Worm (Caenorhabditis elegans) whole organism, early embryonic: Measurements from ENCODE around the gene K11H12.9.

Experiments used
- B0310.2 ChIP-seq: sonication (generic microtip); optimal IDR thresholded peaks from 2 replicates; lab custom pipeline; 2016; ENCODE audit warnings: mild to moderate bottlenecking, missing genetic modification characterization, missing compliant biosample characterization
- F13C5.2 ChIP-seq: sonication (generic microtip); optimal IDR thresholded peaks from 2 replicates; lab custom pipeline; 2017; ENCODE audit warnings: mild to moderate bottlenecking, missing genetic modification characterization, inconsistent platforms, missing compliant biosample characterization
- aly-1 ChIP-seq: sonication (generic microtip); optimal IDR thresholded peaks from 2 replicates; lab custom pipeline; 2016; ENCODE audit warnings: missing genetic modification characterization, missing compliant biosample characterization
- ama-1 ChIP-seq: fragments of 150-350 bp; optimal IDR thresholded peaks from 2 replicates; lab custom pipeline; 2014
- ceh-13 ChIP-seq: fragments of 200-800 bp; sonication (Bioruptor generic); optimal IDR thresholded peaks from 2 replicates; lab custom pipeline; 2018; ENCODE audit warnings: mild to moderate bottlenecking, missing genetic modification characterization, missing compliant biosample characterization
- ceh-36 ChIP-seq: sonication (generic microtip); optimal IDR thresholded peaks from 2 replicates; lab custom pipeline; 2016; ENCODE audit warnings: missing genetic modification characterization, inconsistent platforms, missing compliant biosample characterization
- ets-7 ChIP-seq: sonication (generic microtip); optimal IDR thresholded peaks from 2 replicates; lab custom pipeline; 2016; ENCODE audit warnings: missing genotype, missing genetic modification characterization, missing compliant biosample characterization
- flt-1 ChIP-seq: fragments of 200-800 bp; sonication (Bioruptor generic); IDR thresholded peaks from 2 replicates; pipeline ENCODE4 v1.3.6; 2022; ENCODE audit warnings: missing genetic modification characterization, missing compliant biosample characterization
- hmbx-1 ChIP-seq: sonication (generic microtip); optimal IDR thresholded peaks from 2 replicates; lab custom pipeline; 2016; ENCODE audit warnings: mild to moderate bottlenecking, missing genetic modification characterization, missing compliant biosample characterization
- hmg-4 ChIP-seq: fragments of 200-800 bp; sonication (Bioruptor generic); optimal IDR thresholded peaks from 2 replicates; lab custom pipeline; 2018; ENCODE audit warnings: mild to moderate bottlenecking, missing genetic modification characterization, missing compliant biosample characterization
- hnd-1 ChIP-seq: sonication (generic microtip); optimal IDR thresholded peaks from 2 replicates; lab custom pipeline; 2016; ENCODE audit warnings: missing genetic modification characterization, missing compliant biosample characterization
- pes-1 ChIP-seq: fragments of 200-800 bp; sonication (Bioruptor generic); IDR thresholded peaks from 2 replicates; pipeline ENCODE4 v1.3.6; 2022; ENCODE audit warnings: missing genetic modification reagents, missing genetic modification characterization, missing compliant biosample characterization
- scrt-1 ChIP-seq: fragments of 200-800 bp; sonication (Bioruptor generic); IDR thresholded peaks from 2 replicates; pipeline ENCODE4 v1.3.6; 2022; ENCODE audit warnings: missing genetic modification characterization, missing compliant biosample characterization
- sea-1 ChIP-seq: fragments of 200-800 bp; sonication (Bioruptor generic); conservative IDR thresholded peaks from 2 replicates; pipeline ENCODE4 v1.3.6; 2022; ENCODE audit warnings: missing genetic modification characterization, missing compliant biosample characterization
- tbx-11 ChIP-seq: fragments of 200-800 bp; sonication (Bioruptor generic); IDR thresholded peaks from 2 replicates; pipeline ENCODE4 v1.3.6; 2022; ENCODE audit warnings: missing genetic modification characterization, missing compliant biosample characterization
- tbx-37 ChIP-seq: fragments of 200-800 bp; sonication (Bioruptor generic); conservative IDR thresholded peaks from 2 replicates; pipeline ENCODE4 v1.3.6; 2022; ENCODE audit warnings: missing genetic modification reagents, missing genetic modification characterization, missing compliant biosample characterization
- tra-4 ChIP-seq: sonication (generic microtip); optimal IDR thresholded peaks from 2 replicates; lab custom pipeline; 2017; ENCODE audit warnings: missing genetic modification characterization, missing compliant biosample characterization

K11H12.9 gene

DNA sequence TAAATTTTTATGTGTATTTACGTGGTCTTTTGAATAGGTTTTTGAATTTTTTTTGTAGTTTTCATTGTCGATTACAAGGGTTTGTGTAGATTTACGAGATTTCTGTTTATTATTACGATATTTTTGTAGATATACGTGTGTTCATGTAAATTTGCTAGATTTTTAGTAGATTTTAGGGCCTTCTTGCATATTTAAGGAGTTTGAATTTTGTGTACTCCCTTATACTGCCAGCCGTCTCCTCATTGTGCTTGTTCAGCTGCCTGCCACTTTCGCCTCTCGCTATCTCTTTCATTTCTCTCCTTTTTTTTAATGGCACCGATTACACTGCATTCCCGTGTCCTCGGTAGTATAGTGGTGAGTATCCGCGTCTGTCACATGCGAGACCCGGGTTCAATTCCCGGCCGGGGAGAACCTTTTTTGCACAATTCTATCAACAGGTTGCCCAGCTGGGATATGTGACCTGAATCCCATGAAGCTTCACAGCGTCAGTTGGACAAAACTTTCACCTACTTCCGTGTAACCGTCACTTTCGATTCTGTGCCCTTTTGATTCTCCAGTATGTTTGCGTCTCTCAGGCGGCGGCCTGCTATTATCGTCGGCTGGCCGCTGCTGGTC lies 33.4 kb downstream of the K11H12.9 start:
- TF ChIP-seq ceh-36 (tag; lab: Kevin White, UChicago) (peak; percentile 68), hmg-4 (GFP tag; lab: Kevin White, UChicago) (peak; percentile 93), ama-1 (lab: Kevin White, UChicago) (no peak), sea-1 (GFP tag; lab: Robert Waterston, UW) (peak; percentile 85), pes-1 (GFP tag; lab: Robert Waterston, UW) (peak; percentile 89), scrt-1 (GFP tag; lab: Robert Waterston, UW) (peak; percentile 87), tbx-11 (GFP tag; lab: Robert Waterston, UW) (peak; percentile 85), tbx-37 (GFP tag; lab: Robert Waterston, UW) (peak; percentile 79), aly-1 (tag; lab: Kevin White, UChicago) (peak; percentile 84), ceh-13 (GFP tag; lab: Kevin White, UChicago) (peak; percentile 74), B0310.2 (peak; percentile 73), flt-1 (peak; percentile 86), ets-7 (tag; lab: Kevin White, UChicago) (peak; percentile 50), hmbx-1 (tag; lab: Kevin White, UChicago) (peak; percentile 41), tra-4 (tag; lab: Kevin White, UChicago) (peak; percentile 2), F13C5.2 (tag; lab: Kevin White, UChicago) (peak; percentile 70), hnd-1 (tag; lab: Kevin White, UChicago) (peak; percentile 72)

DNA sequence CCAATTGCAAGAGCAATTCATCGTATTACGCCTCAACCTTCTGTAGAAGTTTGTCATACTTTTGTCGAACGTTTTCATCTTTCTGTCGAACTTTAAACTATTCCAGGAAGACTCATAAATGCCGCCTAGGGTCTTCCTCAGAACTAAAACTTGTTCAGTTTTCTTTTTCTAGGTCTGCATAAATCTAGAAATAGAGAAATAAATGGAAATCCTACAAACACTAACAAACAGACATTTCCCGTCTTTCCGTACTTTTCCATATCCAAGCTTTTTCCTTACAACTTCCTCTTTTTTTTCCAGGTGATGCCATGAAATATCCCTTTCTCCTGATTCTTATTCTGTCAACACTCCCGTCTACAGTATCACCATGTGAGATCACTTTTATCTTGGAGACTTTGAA lies 34.7 kb downstream of the K11H12.9 start, which contains the start of gene cutl-28:
TSS of gene cutl-28 (plus strand) at position 301 of the 400 bp plus-strand sequence.
- TF ChIP-seq ceh-13 (GFP tag; lab: Kevin White, UChicago), result no peak
- no peak for TF ChIP-seq tra-4 (tag; lab: Kevin White, UChicago)
- TF ChIP-seq aly-1 (tag; lab: Kevin White, UChicago), result no peak
- no peak for TF ChIP-seq tbx-11 (GFP tag; lab: Robert Waterston, UW)
- no peak for TF ChIP-seq pes-1 (GFP tag; lab: Robert Waterston, UW)
- TF ChIP-seq ets-7 (tag; lab: Kevin White, UChicago), result no peak
- no peak for TF ChIP-seq B0310.2
- TF ChIP-seq scrt-1 (GFP tag; lab: Robert Waterston, UW), result no peak
- TF ChIP-seq ama-1 (lab: Kevin White, UChicago), result no peak
- TF ChIP-seq sea-1 (GFP tag; lab: Robert Waterston, UW), result no peak
- no peak for TF ChIP-seq hmg-4 (GFP tag; lab: Kevin White, UChicago)

DNA sequence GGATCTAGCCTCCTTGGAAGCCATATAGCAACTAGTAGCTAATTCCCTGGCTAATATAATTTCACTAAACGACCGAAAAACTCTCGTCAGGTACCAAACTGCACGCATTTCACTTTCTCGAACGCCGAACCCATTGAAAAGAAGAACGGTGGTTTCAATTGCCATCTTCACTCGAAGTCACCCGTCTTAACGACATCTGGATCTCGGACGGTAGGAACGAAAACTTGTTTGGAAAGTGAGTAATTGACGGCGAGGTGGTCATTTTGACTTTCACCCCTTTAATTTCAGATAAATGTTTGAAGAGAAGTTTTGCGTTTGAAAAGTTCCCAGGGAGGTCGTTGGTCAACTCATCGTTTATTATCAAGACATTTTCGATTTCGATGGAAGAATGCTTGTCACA lies 35.3 kb downstream of the K11H12.9 start:
- no peak for TF ChIP-seq sea-1 (GFP tag; lab: Robert Waterston, UW)
- TF ChIP-seq ceh-13 (GFP tag; lab: Kevin White, UChicago), result no peak
- TF ChIP-seq ets-7 (tag; lab: Kevin White, UChicago), result no peak
- TF ChIP-seq B0310.2, result no peak
- no peak for TF ChIP-seq hnd-1 (tag; lab: Kevin White, UChicago)
- TF ChIP-seq tbx-11 (GFP tag; lab: Robert Waterston, UW), result no peak
- no peak for TF ChIP-seq pes-1 (GFP tag; lab: Robert Waterston, UW)
- TF ChIP-seq F13C5.2 (tag; lab: Kevin White, UChicago), result no peak
- TF ChIP-seq scrt-1 (GFP tag; lab: Robert Waterston, UW), result no peak
- TF ChIP-seq tbx-37 (GFP tag; lab: Robert Waterston, UW), result no peak
- TF ChIP-seq tra-4 (tag; lab: Kevin White, UChicago), result no peak

DNA sequence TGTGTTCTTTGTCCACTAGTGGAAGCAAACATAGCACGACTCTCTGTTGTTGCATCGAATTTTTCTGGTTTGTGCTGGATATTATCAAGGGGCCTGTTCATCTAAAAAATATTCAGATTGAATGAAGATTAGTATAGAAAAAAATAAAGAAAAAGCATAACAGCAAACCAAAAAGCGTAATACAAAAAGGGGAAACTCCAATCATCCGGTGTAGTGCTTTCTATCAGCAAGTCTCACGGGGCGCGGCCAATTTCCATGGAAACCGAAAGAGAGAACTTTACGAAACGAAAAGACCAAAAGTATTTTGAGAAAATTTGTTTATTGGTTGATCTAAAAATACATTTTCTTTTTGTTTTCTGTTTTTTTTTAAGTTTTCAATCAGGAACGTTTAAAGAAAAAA lies 48.8 kb downstream of the K11H12.9 start, which contains the start of gene Y55F3C.17:
TSS of gene Y55F3C.17 (minus strand) at position 101 of the 400 bp plus-strand sequence.
- TF ChIP-seq scrt-1 (GFP tag; lab: Robert Waterston, UW) (no peak), hmg-4 (GFP tag; lab: Kevin White, UChicago) (no peak), tra-4 (tag; lab: Kevin White, UChicago) (no peak), ceh-36 (tag; lab: Kevin White, UChicago) (no peak), F13C5.2 (tag; lab: Kevin White, UChicago) (no peak), ceh-13 (GFP tag; lab: Kevin White, UChicago) (no peak)
